Fruit fly (Drosophila melanogaster): ENCODE results near the gene HLH4C.

The HLH4C gene

dm6 chrX:4606447-4606846, 40.8 kb downstream of the HLH4C start:
- TF ChIP-seq CG1621 (tag; optimal IDR thresholded peaks at IDR 0.05) (no peak), fkh (GFP tag; optimal IDR thresholded peaks at IDR 0.05) (peak; percentile 29)

DNA sequence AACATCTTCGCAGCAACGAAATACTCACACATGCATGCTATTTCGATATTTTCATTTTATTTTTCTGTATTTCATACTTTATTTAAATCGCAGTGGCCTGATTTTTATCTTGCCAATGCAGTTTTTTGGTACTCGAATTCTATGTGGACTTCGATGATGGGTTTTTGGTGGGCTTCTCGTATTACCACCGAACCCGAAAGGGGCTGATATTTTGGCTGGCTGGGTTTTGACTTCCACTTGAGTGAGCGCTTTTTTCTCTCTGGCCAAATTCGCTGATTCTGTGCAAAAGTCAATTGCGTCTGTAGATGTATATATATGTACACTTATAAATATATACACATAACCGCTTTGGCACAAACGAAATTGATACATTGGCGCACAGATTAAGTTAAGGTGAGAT, 41.9 kb downstream of the HLH4C start:
- no peak for TF ChIP-seq pdm3 (GFP tag; optimal IDR thresholded peaks at IDR 0.05)
- TF ChIP-seq CG16779 (tag; optimal IDR thresholded peaks at IDR 0.05): no peak
- TF ChIP-seq CG6163 (GFP tag; IDR thresholded peaks at IDR 0.05): no peak
- no peak for TF ChIP-seq CG3919 (GFP tag; optimal IDR thresholded peaks at IDR 0.05)
- TF ChIP-seq CG11294 (GFP tag; IDR thresholded peaks at IDR 0.05): no peak
- no peak for TF ChIP-seq CG31627 (GFP tag; optimal IDR thresholded peaks at IDR 0.05)
- no peak for TF ChIP-seq Hr39 (GFP tag; optimal IDR thresholded peaks at IDR 0.05)
- TF ChIP-seq CG6854 (GFP tag; optimal IDR thresholded peaks at IDR 0.05): no peak
- no peak for TF ChIP-seq lz (GFP tag; optimal IDR thresholded peaks at IDR 0.05)
- no peak for TF ChIP-seq Sox15 (GFP tag; optimal IDR thresholded peaks at IDR 0.05)
- no peak for TF ChIP-seq CG8319 (GFP tag; optimal IDR thresholded peaks at IDR 0.05)
- TF ChIP-seq achi (GFP tag; optimal IDR thresholded peaks at IDR 0.05): no peak

- TF ChIP-seq ss (GFP tag; optimal IDR thresholded peaks at IDR 0.05) (no peak), CG8119 (GFP tag; IDR thresholded peaks at IDR 0.05) (no peak), Smox (GFP tag; optimal IDR thresholded peaks at IDR 0.05) (no peak), Hr39 (GFP tag; optimal IDR thresholded peaks at IDR 0.05) (no peak), CG7368 (GFP tag; optimal IDR thresholded peaks at IDR 0.05) (no peak), CG15336 (GFP tag; IDR thresholded peaks at IDR 0.05) (no peak), CG6854 (GFP tag; optimal IDR thresholded peaks at IDR 0.05) (no peak)
Measured at dm6 chrX:4604553-4604952, 42.7 kb downstream of the HLH4C start.

- TF ChIP-seq topi (GFP tag; optimal IDR thresholded peaks at IDR 0.05) (peak; percentile 7), Sox15 (GFP tag; optimal IDR thresholded peaks at IDR 0.05) (no peak), acj6 (GFP tag; optimal IDR thresholded peaks at IDR 0.05) (no peak), CG6854 (GFP tag; optimal IDR thresholded peaks at IDR 0.05) (no peak), Smox (GFP tag; optimal IDR thresholded peaks at IDR 0.05) (no peak), CG11902 (GFP tag; optimal IDR thresholded peaks at IDR 0.05) (no peak), Hr38 (GFP tag; optimal IDR thresholded peaks at IDR 0.05) (no peak), Met (GFP tag; optimal IDR thresholded peaks at IDR 0.05) (peak; percentile 15), eg (GFP tag; IDR thresholded peaks at IDR 0.05) (no peak), spab (GFP tag; optimal IDR thresholded peaks at IDR 0.05) (no peak), CG6163 (GFP tag; IDR thresholded peaks at IDR 0.05) (no peak), fd59A (GFP tag; optimal IDR thresholded peaks at IDR 0.05) (no peak), CG8632 (GFP tag; optimal IDR thresholded peaks at IDR 0.05) (no peak), salr (GFP tag; optimal IDR thresholded peaks at IDR 0.05) (no peak), dac (GFP tag; optimal IDR thresholded peaks at IDR 0.05) (no peak), Gug (GFP tag; IDR thresholded peaks at IDR 0.05) (no peak), CG7368 (GFP tag; optimal IDR thresholded peaks at IDR 0.05) (no peak), cyc (GFP tag; optimal IDR thresholded peaks at IDR 0.05) (no peak), svp (GFP tag) (peak; percentile 79), CG4318 (GFP tag; optimal IDR thresholded peaks at IDR 0.05) (no peak), Hr4 (GFP tag; optimal IDR thresholded peaks at IDR 0.05) (no peak), esn (GFP tag; optimal IDR thresholded peaks at IDR 0.05) (peak; percentile 26), CG11762 (GFP tag; optimal IDR thresholded peaks at IDR 0.05; ENCODE audit: insufficient read depth) (no peak), CG10631 (GFP tag; optimal IDR thresholded peaks at IDR 0.05) (no peak), achi (GFP tag; optimal IDR thresholded peaks at IDR 0.05) (no peak), CG34406 (GFP tag; optimal IDR thresholded peaks at IDR 0.05) (no peak), CG6808 (GFP tag; optimal IDR thresholded peaks at IDR 0.05) (no peak), Eip78C (GFP tag) (peak; percentile 58), CG3032 (tag; optimal IDR thresholded peaks at IDR 0.05) (no peak), CG11294 (GFP tag; IDR thresholded peaks at IDR 0.05) (no peak), dsx (GFP tag; optimal IDR thresholded peaks at IDR 0.05; ENCODE audit: poor library complexity, severe bottlenecking) (no peak), Sox102F (GFP tag; optimal IDR thresholded peaks at IDR 0.05) (no peak), lz (GFP tag; optimal IDR thresholded peaks at IDR 0.05) (no peak), CG6276 (GFP tag; optimal IDR thresholded peaks at IDR 0.05) (no peak)
Measured at dm6 chrX:4604107-4604506, 43.1 kb downstream of the HLH4C start.

All from whole organism, prepupa.